Worm (Caenorhabditis elegans) whole organism, L1 larva: Measurements from ENCODE around the gene Y82E9BR.20.

ENCODE experiments used
- C16A3.4 ChIP-seq: fragments of 150-350 bp; optimal IDR thresholded peaks from 2 replicates; lab custom pipeline; 2014; ENCODE audit warnings: missing biosample characterization, missing genetic modification characterization
- alr-1 ChIP-seq: fragments of 200-800 bp; sonication (Bioruptor generic); optimal IDR thresholded peaks from 2 replicates; lab custom pipeline; 2018; ENCODE audit warnings: borderline replicate concordance, mild to moderate bottlenecking, missing genetic modification characterization, missing compliant biosample characterization
- aly-2 ChIP-seq: fragments of 150-350 bp; optimal IDR thresholded peaks from 2 replicates; lab custom pipeline; 2014; ENCODE audit warnings: missing biosample characterization, missing genetic modification characterization
- ceh-63 ChIP-seq: fragments of 200-800 bp; sonication (Bioruptor generic); optimal IDR thresholded peaks from 2 replicates; lab custom pipeline; 2018; ENCODE audit warnings: mild to moderate bottlenecking, missing genetic modification characterization, missing compliant biosample characterization
- ceh-8 ChIP-seq: fragments of 200-800 bp; sonication (Bioruptor generic); optimal IDR thresholded peaks from 2 replicates; lab custom pipeline; 2018; ENCODE audit warnings: mild to moderate bottlenecking, missing genetic modification characterization, moderate library complexity, missing compliant biosample characterization
- dpl-1 ChIP-seq, 3 experiments: fragments of 150-350 bp in 2 of 3; sonication (generic microtip) in 1 of 3; optimal IDR thresholded peaks; 2 replicates each; lab custom pipeline; 2014 to 2017; ENCODE audit warnings: missing biosample characterization in 3 of 3, missing genetic modification characterization in 3 of 3, missing genetic modification reagents in 3 of 3
- dsc-1 ChIP-seq: sonication (generic microtip); optimal IDR thresholded peaks from 2 replicates; lab custom pipeline; 2016; ENCODE audit warnings: mild to moderate bottlenecking, missing genetic modification characterization, missing compliant biosample characterization
- efl-3 ChIP-seq: fragments of 200-800 bp; sonication (Bioruptor generic); optimal IDR thresholded peaks from 2 replicates; lab custom pipeline; 2018; ENCODE audit warnings: mild to moderate bottlenecking, missing genetic modification characterization, missing compliant biosample characterization
- egl-13 ChIP-seq: sonication (generic microtip); optimal IDR thresholded peaks from 2 replicates; lab custom pipeline; 2016; ENCODE audit warnings: missing genotype, missing genetic modification reagents, missing genetic modification characterization, missing compliant biosample characterization
- egl-27 ChIP-seq, 2 experiments: fragments of 150-350 bp in 1 of 2; sonication (generic microtip); optimal IDR thresholded peaks; 3 replicates each; lab custom pipeline; 2017 to 2018; ENCODE audit warnings: missing biosample characterization in 2 of 2, missing genetic modification characterization in 2 of 2, missing genetic modification reagents in 2 of 2
- fkh-8 ChIP-seq: sonication (generic microtip); optimal IDR thresholded peaks from 2 replicates; lab custom pipeline; 2016; ENCODE audit warnings: mild to moderate bottlenecking, missing genetic modification characterization, missing compliant biosample characterization
- fos-1 ChIP-seq: fragments of 150-350 bp; optimal IDR thresholded peaks from 2 replicates; lab custom pipeline; 2014; ENCODE audit warnings: missing biosample characterization, missing genetic modification characterization
- grh-1 ChIP-seq: fragments of 200-800 bp; sonication (Bioruptor generic); IDR thresholded peaks from 2 replicates; pipeline ENCODE4 v1.3.6; 2022; ENCODE audit warnings: missing genetic modification reagents, missing genetic modification characterization, missing compliant biosample characterization
- hlh-17 ChIP-seq: fragments of 200-800 bp; sonication (Bioruptor generic); optimal IDR thresholded peaks from 2 replicates; lab custom pipeline; 2018; ENCODE audit warnings: missing genetic modification characterization, mild to moderate bottlenecking, missing compliant biosample characterization, moderate library complexity, borderline replicate concordance
- hlh-4 ChIP-seq: sonication (generic microtip); optimal IDR thresholded peaks from 2 replicates; lab custom pipeline; 2016; ENCODE audit warnings: mild to moderate bottlenecking, missing genetic modification characterization, missing compliant biosample characterization
- isw-1 ChIP-seq: fragments of 200-800 bp; sonication (Bioruptor generic); IDR thresholded peaks from 2 replicates; pipeline ENCODE4 v1.3.6; 2022; ENCODE audit warnings: missing genetic modification characterization, missing compliant biosample characterization
- jun-1 ChIP-seq: fragments of 150-350 bp; optimal IDR thresholded peaks from 2 replicates; lab custom pipeline; 2014; ENCODE audit warnings: missing biosample characterization, missing genetic modification reagents, missing genetic modification characterization
- lin-14 ChIP-seq: fragments of 200-800 bp; sonication (Bioruptor generic); optimal IDR thresholded peaks from 2 replicates; lab custom pipeline; 2018; ENCODE audit warnings: mild to moderate bottlenecking, missing genetic modification characterization, moderate library complexity, missing compliant biosample characterization
- lsy-2 ChIP-seq, 2 experiments: fragments of 150-350 bp; optimal IDR thresholded peaks; 2 replicates each; lab custom pipeline; 2014; ENCODE audit warnings: missing biosample characterization in 2 of 2, missing genetic modification characterization in 2 of 2
- mdl-1 ChIP-seq, 2 experiments: fragments of 150-350 bp; optimal IDR thresholded peaks; 2 replicates each; lab custom pipeline; 2014 to 2017; ENCODE audit warnings: missing biosample characterization in 2 of 2, missing genetic modification characterization in 2 of 2, inconsistent platforms in 1 of 2
- mep-1 ChIP-seq: fragments of 150-350 bp; optimal IDR thresholded peaks from 2 replicates; lab custom pipeline; 2014; ENCODE audit warnings: missing biosample characterization, missing genetic modification characterization
- nhr-11 ChIP-seq: fragments of 150-350 bp; optimal IDR thresholded peaks from 2 replicates; lab custom pipeline; 2014; ENCODE audit warnings: missing biosample characterization, missing genetic modification characterization
- nhr-19 ChIP-seq: fragments of 200-800 bp; sonication (Bioruptor generic); conservative IDR thresholded peaks from 2 replicates; pipeline ENCODE4 v1.3.6; 2022; ENCODE audit warnings: missing genetic modification characterization, missing compliant biosample characterization
- nhr-20 ChIP-seq: sonication (generic microtip); optimal IDR thresholded peaks from 2 replicates; lab custom pipeline; 2016; ENCODE audit warnings: mild to moderate bottlenecking, missing genetic modification characterization, missing compliant biosample characterization
- nhr-237 ChIP-seq: fragments of 150-350 bp; optimal IDR thresholded peaks from 2 replicates; lab custom pipeline; 2014; ENCODE audit warnings: missing biosample characterization, missing genetic modification characterization
- nhr-28 ChIP-seq: fragments of 150-350 bp; optimal IDR thresholded peaks from 2 replicates; lab custom pipeline; 2014; ENCODE audit warnings: missing biosample characterization, missing genetic modification characterization
- nhr-71 ChIP-seq: sonication (generic microtip); optimal IDR thresholded peaks from 2 replicates; lab custom pipeline; 2016; ENCODE audit warnings: mild to moderate bottlenecking, missing genetic modification characterization, moderate library complexity, missing compliant biosample characterization
- nhr-77 ChIP-seq: fragments of 150-350 bp; optimal IDR thresholded peaks from 2 replicates; lab custom pipeline; 2014; ENCODE audit warnings: missing biosample characterization, missing genetic modification characterization
- nhr-90 ChIP-seq: sonication (generic microtip); optimal IDR thresholded peaks from 2 replicates; lab custom pipeline; 2016; ENCODE audit warnings: mild to moderate bottlenecking, missing genetic modification characterization, missing compliant biosample characterization; ENCODE audit not compliant: poor library complexity
- pag-3 ChIP-seq: sonication (generic microtip); optimal IDR thresholded peaks from 2 replicates; lab custom pipeline; 2017; ENCODE audit warnings: missing genetic modification characterization, mild to moderate bottlenecking, missing compliant biosample characterization, antibody characterized with exemption, borderline replicate concordance; ENCODE audit not compliant: insufficient read depth
- pqm-1 ChIP-seq: sonication (generic microtip); optimal IDR thresholded peaks from 3 replicates; lab custom pipeline; 2017; ENCODE audit warnings: missing biosample characterization, missing genetic modification characterization
- snu-23 ChIP-seq: sonication (generic microtip); optimal IDR thresholded peaks from 2 replicates; lab custom pipeline; 2016; ENCODE audit warnings: missing genetic modification characterization, missing compliant biosample characterization
- sptf-1 ChIP-seq: fragments of 150-350 bp; optimal IDR thresholded peaks from 2 replicates; lab custom pipeline; 2014; ENCODE audit warnings: missing biosample characterization, missing genetic modification characterization
- tbx-2 ChIP-seq: sonication (generic microtip); optimal IDR thresholded peaks from 2 replicates; lab custom pipeline; 2016; ENCODE audit warnings: missing genetic modification characterization, missing compliant biosample characterization
- tlp-1 ChIP-seq: fragments of 150-350 bp; optimal IDR thresholded peaks from 2 replicates; lab custom pipeline; 2014; ENCODE audit warnings: missing biosample characterization, missing genetic modification characterization
- unc-86 ChIP-seq: sonication (generic microtip); optimal IDR thresholded peaks from 2 replicates; lab custom pipeline; 2016; ENCODE audit warnings: missing genetic modification characterization, missing compliant biosample characterization
- unc-98 ChIP-seq: fragments of 200-800 bp; sonication (Bioruptor generic); IDR thresholded peaks from 2 replicates; pipeline ENCODE4 v1.3.6; 2022; ENCODE audit warnings: missing genetic modification characterization, missing compliant biosample characterization
- vab-15 ChIP-seq: sonication (generic microtip); optimal IDR thresholded peaks from 2 replicates; lab custom pipeline; 2017; ENCODE audit warnings: missing genotype, mild to moderate bottlenecking, missing genetic modification characterization, missing compliant biosample characterization
- ztf-4 ChIP-seq: fragments of 150-350 bp; optimal IDR thresholded peaks from 2 replicates; lab custom pipeline; 2014; ENCODE audit warnings: missing biosample characterization, missing genetic modification characterization

Y82E9BR.20 gene

DNA sequence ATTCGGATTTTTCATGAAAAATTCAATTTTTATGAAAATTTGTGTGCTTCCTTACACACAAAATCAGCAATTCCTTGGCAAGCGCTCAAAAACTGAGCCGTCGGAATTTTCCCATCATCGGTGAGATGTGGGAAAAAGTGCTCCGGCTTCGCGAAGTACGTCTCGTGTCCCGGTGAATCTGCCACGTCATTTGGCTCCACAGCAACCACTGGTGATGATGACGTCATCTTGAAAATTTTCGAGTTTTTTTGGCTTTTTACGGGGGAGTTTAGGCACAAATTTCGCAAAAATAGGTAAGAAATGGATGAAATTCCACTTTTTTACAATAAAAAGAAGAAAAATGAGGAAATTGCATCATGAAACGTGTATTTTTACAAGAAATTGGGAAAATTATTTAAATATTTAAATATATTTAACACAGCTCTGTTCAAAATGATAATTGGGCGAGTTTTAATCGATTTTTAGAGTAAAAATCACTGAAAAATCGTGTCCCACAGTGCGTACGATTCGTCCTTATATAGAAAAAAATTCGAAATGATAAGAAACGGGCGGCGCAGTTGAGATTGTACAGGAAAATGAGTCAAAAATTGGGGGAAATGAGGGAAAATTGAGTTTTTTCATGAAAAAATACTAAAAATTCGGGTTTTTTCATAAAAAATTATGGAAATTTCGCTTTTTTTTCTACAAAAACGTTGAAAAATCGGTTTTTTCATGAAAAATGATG, 39.8 kb downstream of the Y82E9BR.20 start, which contains the start of gene Y82E9BR.14:
Gene Y82E9BR.14 (minus strand): TSS at position 227 of the 724 bp plus-strand sequence.
- TF ChIP-seq efl-3 (GFP tag; lab: Kevin White, UChicago) (no peak), ceh-8 (GFP tag; lab: Kevin White, UChicago) (no peak), C16A3.4 (tag; lab: Kevin White, UChicago) (no peak), aly-2 (no peak), sptf-1 (no peak), egl-13 (tag; lab: Kevin White, UChicago) (no peak), alr-1 (tag; lab: Kevin White, UChicago) (no peak), nhr-11 (no peak), nhr-90 (no peak), fkh-8 (tag; lab: Kevin White, UChicago) (no peak), nhr-28 (tag; lab: Kevin White, UChicago) (no peak), isw-1 (no peak), nhr-71 (tag; lab: Kevin White, UChicago) (no peak), lsy-2 (tag; optimal IDR thresholded peaks at IDR 0.05; lab: Kevin White, UChicago) (no peak), dsc-1 (tag; lab: Kevin White, UChicago) (no peak), tlp-1 (tag; lab: Kevin White, UChicago) (no peak)

DNA sequence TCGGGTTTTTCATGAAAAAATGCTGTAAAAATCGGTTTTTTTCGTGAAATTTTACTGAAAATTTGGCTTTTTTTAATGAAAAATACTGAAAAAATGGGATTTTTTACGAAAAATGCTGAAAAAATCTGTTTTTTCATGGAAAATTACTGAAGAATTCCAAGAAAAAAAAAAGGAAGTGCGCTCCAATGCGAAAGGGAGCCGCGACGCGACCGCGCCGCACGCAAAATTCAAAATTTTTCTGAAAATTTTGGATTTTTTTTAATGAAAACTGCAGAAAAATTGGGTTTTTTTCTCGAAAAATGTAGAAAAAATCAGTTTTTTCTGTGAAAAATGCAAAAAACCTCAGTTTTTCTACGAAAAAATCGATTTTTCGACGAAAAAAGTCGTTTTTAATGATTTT, 42.4 kb downstream of the Y82E9BR.20 start:
- TF ChIP-seq mdl-1 (tag; optimal IDR thresholded peaks at IDR 0.05; lab: Kevin White, UChicago) (no peak), C16A3.4 (tag; lab: Kevin White, UChicago) (no peak), hlh-4 (tag; lab: Kevin White, UChicago) (no peak), egl-27 (tag; optimal IDR thresholded peaks at IDR 0.05; lab: Kevin White, UChicago) (no peak), ztf-4 (tag; lab: Kevin White, UChicago) (no peak), vab-15 (no peak), fos-1 (no peak), dsc-1 (tag; lab: Kevin White, UChicago) (no peak), jun-1 (tag; lab: Kevin White, UChicago) (no peak), snu-23 (GFP tag; lab: Kevin White, UChicago) (no peak), pqm-1 (tag; lab: Kevin White, UChicago) (no peak), pag-3 (tag; lab: Kevin White, UChicago) (no peak), unc-98 (GFP tag; lab: Robert Waterston, UW) (no peak), unc-86 (tag; lab: Kevin White, UChicago) (no peak), ceh-63 (GFP tag; lab: Kevin White, UChicago) (no peak), nhr-237 (tag; lab: Kevin White, UChicago) (no peak), alr-1 (tag; lab: Kevin White, UChicago) (no peak), lsy-2 (tag; optimal IDR thresholded peaks at IDR 0.05; lab: Kevin White, UChicago) (no peak)

DNA sequence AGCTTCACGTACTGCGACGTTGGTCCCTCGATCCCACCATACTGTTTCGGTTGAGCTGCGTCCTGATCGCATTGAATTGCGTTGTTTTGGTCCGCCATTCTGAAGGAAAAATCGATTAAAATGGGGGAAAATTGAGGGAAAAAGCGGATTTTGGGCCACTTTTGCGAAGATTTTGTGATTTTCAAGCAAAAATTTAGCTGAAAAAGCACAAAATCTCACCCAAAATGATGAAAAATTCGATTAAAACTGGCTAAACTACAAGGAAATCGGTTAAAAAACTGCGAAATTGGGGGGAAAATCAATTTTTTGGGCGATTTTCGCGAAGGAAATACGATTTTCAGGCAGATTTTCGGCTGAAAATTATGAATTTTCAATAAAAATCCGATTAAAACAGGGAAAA, 42.9 kb downstream of the Y82E9BR.20 start, which contains the start of gene elc-1:
Gene elc-1 (minus strand): TSS at position 101 of the 400 bp plus-strand sequence.
- no peak for TF ChIP-seq unc-98 (GFP tag; lab: Robert Waterston, UW)
- no peak for TF ChIP-seq ceh-63 (GFP tag; lab: Kevin White, UChicago)
- TF ChIP-seq fkh-8 (tag; lab: Kevin White, UChicago), result no peak
- TF ChIP-seq snu-23 (GFP tag; lab: Kevin White, UChicago), result no peak
- TF ChIP-seq alr-1 (tag; lab: Kevin White, UChicago), result no peak
- TF ChIP-seq dpl-1 (GFP tag; optimal IDR thresholded peaks at IDR 0.05; lab: Kevin White, UChicago), result no peak
- no peak for TF ChIP-seq lin-14 (GFP tag; lab: Kevin White, UChicago)
- no peak for TF ChIP-seq hlh-17
- TF ChIP-seq nhr-77, result no peak
- TF ChIP-seq tbx-2 (tag; lab: Kevin White, UChicago), result no peak
- TF ChIP-seq grh-1 (GFP tag; lab: Robert Waterston, UW), result no peak
- no peak for TF ChIP-seq ceh-8 (GFP tag; lab: Kevin White, UChicago)
- TF ChIP-seq mep-1 (tag; lab: Kevin White, UChicago), result no peak
- TF ChIP-seq nhr-20 (tag; lab: Kevin White, UChicago), result no peak
- no peak for TF ChIP-seq pqm-1 (tag; lab: Kevin White, UChicago)
- TF ChIP-seq nhr-19, result no peak
